Worm (Caenorhabditis elegans) whole organism, mixed stage, embryonic: ENCODE data around the gene F53A2.11.

ENCODE experiments used
- M03D4.4 ChIP-seq: sonication (generic microtip); optimal IDR thresholded peaks from 2 replicates; lab custom pipeline; 2017; ENCODE audit warnings: mild to moderate bottlenecking, missing genetic modification characterization, missing compliant biosample characterization
- blmp-1 ChIP-seq: fragments of 150-350 bp; optimal IDR thresholded peaks from 2 replicates; lab custom pipeline; 2014; ENCODE audit warnings: missing biosample characterization, missing genetic modification characterization
- ceh-39 ChIP-seq: fragments of 150-350 bp; optimal IDR thresholded peaks from 2 replicates; lab custom pipeline; 2014; ENCODE audit warnings: missing biosample characterization, missing genetic modification characterization
- ceh-43 ChIP-seq: fragments of 200-800 bp; sonication (Bioruptor generic); optimal IDR thresholded peaks from 2 replicates; lab custom pipeline; 2018; ENCODE audit warnings: mild to moderate bottlenecking, missing genetic modification characterization, moderate library complexity, missing compliant biosample characterization
- ceh-83 ChIP-seq: fragments of 200-800 bp; sonication (Bioruptor generic); optimal IDR thresholded peaks from 2 replicates; lab custom pipeline; 2018; ENCODE audit warnings: mild to moderate bottlenecking, missing genetic modification characterization, missing compliant biosample characterization
- ces-1 ChIP-seq: fragments of 150-350 bp; optimal IDR thresholded peaks from 2 replicates; lab custom pipeline; 2014; ENCODE audit warnings: missing biosample characterization, missing genetic modification reagents, missing genetic modification characterization
- cnd-1 ChIP-seq: fragments of 200-800 bp; sonication (Bioruptor generic); optimal IDR thresholded peaks from 2 replicates; lab custom pipeline; 2018; ENCODE audit warnings: mild to moderate bottlenecking, missing genetic modification characterization, missing compliant biosample characterization
- elt-1 ChIP-seq: sonication (generic microtip); optimal IDR thresholded peaks from 2 replicates; lab custom pipeline; 2017; ENCODE audit warnings: missing genetic modification characterization, mild to moderate bottlenecking, missing compliant biosample characterization, antibody characterized with exemption, moderate library complexity, borderline replicate concordance; ENCODE audit not compliant: insufficient read depth
- elt-3 ChIP-seq: fragments of 150-350 bp; optimal IDR thresholded peaks from 2 replicates; lab custom pipeline; 2014; ENCODE audit warnings: missing biosample characterization, missing genetic modification characterization
- flh-1 ChIP-seq: fragments of 200-800 bp; sonication (Bioruptor generic); optimal IDR thresholded peaks from 2 replicates; lab custom pipeline; 2018; ENCODE audit warnings: mild to moderate bottlenecking, missing genetic modification characterization, moderate library complexity, missing compliant biosample characterization
- ham-2 ChIP-seq: fragments of 200-800 bp; sonication (Bioruptor generic); optimal IDR thresholded peaks from 2 replicates; lab custom pipeline; 2018; ENCODE audit warnings: mild to moderate bottlenecking, missing genetic modification characterization, missing compliant biosample characterization
- lin-13 ChIP-seq: fragments of 150-350 bp; optimal IDR thresholded peaks from 2 replicates; lab custom pipeline; 2014; ENCODE audit warnings: missing biosample characterization, missing genetic modification characterization
- lsy-2 ChIP-seq: fragments of 150-350 bp; optimal IDR thresholded peaks from 2 replicates; lab custom pipeline; 2014; ENCODE audit warnings: missing biosample characterization, missing genetic modification characterization
- mab-5 ChIP-seq: fragments of 150-350 bp; optimal IDR thresholded peaks from 2 replicates; lab custom pipeline; 2014; ENCODE audit warnings: missing biosample characterization, missing genetic modification characterization
- mep-1 ChIP-seq: fragments of 150-350 bp; optimal IDR thresholded peaks from 2 replicates; lab custom pipeline; 2017; ENCODE audit warnings: missing biosample characterization, missing genetic modification reagents, missing genetic modification characterization, inconsistent platforms
- nhr-2 ChIP-seq: fragments of 150-350 bp; optimal IDR thresholded peaks from 2 replicates; lab custom pipeline; 2014; ENCODE audit warnings: missing biosample characterization, missing genetic modification characterization
- nhr-237 ChIP-seq: fragments of 150-350 bp; optimal IDR thresholded peaks from 2 replicates; lab custom pipeline; 2014; ENCODE audit warnings: missing biosample characterization, missing genetic modification characterization
- nhr-28 ChIP-seq: fragments of 150-350 bp; optimal IDR thresholded peaks from 2 replicates; lab custom pipeline; 2014; ENCODE audit warnings: missing biosample characterization, missing genetic modification characterization
- nhr-76 ChIP-seq: sonication (generic microtip); optimal IDR thresholded peaks from 2 replicates; lab custom pipeline; 2017; ENCODE audit warnings: missing biosample characterization, missing genetic modification characterization
- pha-4 ChIP-seq: fragments of 150-350 bp; optimal IDR thresholded peaks from 2 replicates; lab custom pipeline; 2018; ENCODE audit warnings: missing biosample characterization, missing genetic modification reagents, missing genetic modification characterization
- sptf-1 ChIP-seq: sonication (generic microtip); optimal IDR thresholded peaks from 2 replicates; lab custom pipeline; 2017; ENCODE audit warnings: mild to moderate bottlenecking, missing genetic modification characterization, moderate library complexity, missing compliant biosample characterization
- unc-120 ChIP-seq: sonication (generic microtip); optimal IDR thresholded peaks from 2 replicates; lab custom pipeline; 2017; ENCODE audit warnings: missing genetic modification characterization, missing compliant biosample characterization; ENCODE audit not compliant: poor library complexity, severe bottlenecking
- unc-62 ChIP-seq: fragments of 150-350 bp; optimal IDR thresholded peaks from 2 replicates; lab custom pipeline; 2014; ENCODE audit warnings: missing biosample characterization, missing genetic modification reagents, missing genetic modification characterization
- zip-8 ChIP-seq: fragments of 150-350 bp; optimal IDR thresholded peaks from 2 replicates; lab custom pipeline; 2014; ENCODE audit warnings: missing biosample characterization, missing genetic modification characterization
- ztf-11 ChIP-seq: fragments of 150-350 bp; optimal IDR thresholded peaks from 2 replicates; lab custom pipeline; 2014; ENCODE audit warnings: missing biosample characterization, missing genetic modification characterization

Gene F53A2.11

ce11 chrIII:13317383-13317911 lies 5.0 kb downstream of the F53A2.11 start:
- no peak for TF ChIP-seq ceh-43 (GFP tag; lab: Kevin White, UChicago)
- TF ChIP-seq lsy-2 (tag; lab: Kevin White, UChicago), result no peak
- no peak for TF ChIP-seq blmp-1 (tag; lab: Kevin White, UChicago)

DNA sequence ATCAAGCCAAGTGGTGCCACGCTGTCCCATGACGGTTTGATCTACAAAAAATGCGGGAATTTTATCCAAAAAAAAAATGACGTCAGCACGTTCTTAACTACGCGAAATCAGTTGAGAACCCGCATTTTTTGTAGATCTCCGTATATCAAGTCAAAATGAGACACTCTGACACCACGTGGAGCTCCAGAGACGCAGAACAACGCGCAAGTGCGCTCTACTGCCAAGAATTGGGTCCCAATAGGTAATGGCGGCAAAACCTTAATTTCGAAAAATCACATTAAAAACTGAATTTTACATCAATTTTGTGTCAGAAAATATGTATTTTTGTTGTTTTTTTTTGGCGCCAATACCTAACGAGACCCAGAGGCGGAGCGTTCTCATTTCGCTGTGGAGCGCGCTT lies 5.5 kb downstream of the F53A2.11 start:
- TF ChIP-seq mep-1 (tag; lab: Kevin White, UChicago), result peak; percentile 9
- TF ChIP-seq flh-1 (GFP tag; lab: Kevin White, UChicago), result no peak
- TF ChIP-seq, all 35 proteins: peak for 1

- TF ChIP-seq nhr-237 (tag; lab: Kevin White, UChicago), result no peak
- no peak for TF ChIP-seq ceh-43 (GFP tag; lab: Kevin White, UChicago)
- no peak for TF ChIP-seq ztf-11
- TF ChIP-seq elt-3 (tag; lab: Kevin White, UChicago), result no peak
- TF ChIP-seq elt-1 (tag; lab: Kevin White, UChicago), result no peak
- TF ChIP-seq nhr-2 (tag; lab: Kevin White, UChicago), result no peak
- no peak for TF ChIP-seq ces-1 (GFP tag; lab: Kevin White, UChicago)
- TF ChIP-seq sptf-1 (tag; lab: Kevin White, UChicago), result no peak
- no peak for TF ChIP-seq zip-8 (tag; lab: Kevin White, UChicago)
- TF ChIP-seq cnd-1 (tag; lab: Kevin White, UChicago), result no peak
- TF ChIP-seq, all 35 proteins: peak for 0
Measured at ce11 chrIII:13315071-13315470, 7.4 kb downstream of the F53A2.11 start, which contains the start of gene dph-7. Gene dph-7, plus strand, starts transcription at chrIII:13315123.

ce11 chrIII:13314636-13315035 lies 7.8 kb downstream of the F53A2.11 start:
- no peak for TF ChIP-seq nhr-76 (tag; lab: Kevin White, UChicago)
- TF ChIP-seq mab-5 (tag; lab: Kevin White, UChicago), result no peak
- no peak for TF ChIP-seq nhr-28 (tag; lab: Kevin White, UChicago)
- TF ChIP-seq mep-1 (tag; lab: Kevin White, UChicago), result no peak
- TF ChIP-seq lin-13 (tag; lab: Kevin White, UChicago), result no peak

DNA sequence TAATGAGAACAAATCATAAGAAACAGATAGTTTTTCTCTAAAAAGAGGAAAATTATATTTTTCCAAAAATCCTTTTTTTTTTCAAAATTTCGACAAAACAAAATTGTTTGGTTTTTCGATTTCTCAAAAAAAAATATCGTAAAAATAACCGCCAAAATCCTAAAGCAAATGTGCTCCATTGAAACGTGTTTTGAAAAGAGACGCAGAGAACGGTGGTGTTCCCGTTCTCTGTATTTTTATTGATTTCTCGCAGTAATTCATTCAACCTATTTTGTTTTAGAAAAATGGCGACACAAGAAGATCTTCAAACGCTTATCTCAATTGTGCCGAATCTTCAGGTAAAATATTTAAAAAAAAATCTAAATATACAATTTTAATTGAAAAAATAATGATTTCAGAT lies 8.7 kb downstream of the F53A2.11 start, which contains the start of gene Y43F4B.10:
Gene Y43F4B.10, plus strand, starts transcription at position 281 of the 400 bp plus-strand sequence.
- TF ChIP-seq lsy-2 (tag; lab: Kevin White, UChicago) (peak; percentile 25), blmp-1 (tag; lab: Kevin White, UChicago) (no peak), ces-1 (GFP tag; lab: Kevin White, UChicago) (peak; percentile 65), nhr-237 (tag; lab: Kevin White, UChicago) (peak; percentile 24), ceh-83 (GFP tag; lab: Kevin White, UChicago) (no peak), mep-1 (tag; lab: Kevin White, UChicago) (peak; percentile 28), ceh-39 (tag; lab: Kevin White, UChicago) (peak; percentile 79)

DNA sequence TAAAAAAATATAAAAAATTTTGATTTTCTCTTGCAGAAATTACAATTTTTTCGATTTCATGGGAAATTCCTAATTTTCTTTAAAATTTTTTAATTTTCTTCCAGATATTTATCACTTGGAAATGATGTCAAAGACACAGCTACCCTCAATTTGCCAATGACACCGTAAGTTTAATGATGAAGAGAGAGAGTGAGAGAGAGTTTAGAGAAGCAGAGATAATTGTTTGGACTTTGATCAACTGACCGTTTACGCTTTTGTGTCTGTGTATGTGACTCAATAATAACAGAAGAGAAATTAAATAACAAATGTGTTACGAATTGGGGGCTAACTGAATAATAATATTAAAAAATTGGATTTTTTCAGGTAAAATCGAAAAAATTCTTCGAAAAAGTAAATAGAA lies 11.9 kb downstream of the F53A2.11 start:
- TF ChIP-seq pha-4 (tag; lab: Kevin White, UChicago), result no peak
- TF ChIP-seq nhr-237 (tag; lab: Kevin White, UChicago), result peak; percentile 14

DNA sequence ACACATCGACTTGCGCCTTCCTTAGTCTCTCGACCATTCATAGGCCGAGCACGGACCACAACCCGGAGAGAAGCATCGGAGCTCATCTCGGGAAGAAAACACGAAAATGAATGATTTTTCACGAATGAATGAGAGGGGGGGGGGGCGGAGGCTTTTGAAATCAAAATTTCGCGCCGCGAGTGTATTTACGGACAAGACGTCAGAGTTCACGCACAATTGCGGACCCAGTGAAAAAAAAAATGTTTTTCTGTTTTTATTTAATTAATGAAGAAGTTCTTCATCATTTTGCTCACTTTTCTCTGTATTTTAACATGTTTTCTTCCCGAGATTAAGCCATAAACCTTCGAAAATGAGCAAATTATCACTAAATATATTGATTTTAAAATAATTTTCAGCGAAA lies 15.4 kb downstream of the F53A2.11 start, which contains the start of the genes klp-19 and slc-36.1:
Gene klp-19, minus strand, starts transcription at position 153 of the 400 bp plus-strand sequence.
Gene slc-36.1, plus strand, starts transcription at position 396 of the 400 bp plus-strand sequence.
- peak; percentile 86 for TF ChIP-seq ces-1 (GFP tag; lab: Kevin White, UChicago)
- TF ChIP-seq unc-62 (GFP tag; lab: Kevin White, UChicago), result no peak
- no peak for TF ChIP-seq elt-1 (tag; lab: Kevin White, UChicago)
- no peak for TF ChIP-seq unc-120 (tag; lab: Kevin White, UChicago)
- TF ChIP-seq nhr-2 (tag; lab: Kevin White, UChicago), result no peak
- TF ChIP-seq ham-2 (GFP tag; lab: Kevin White, UChicago), result no peak
- no peak for TF ChIP-seq flh-1 (GFP tag; lab: Kevin White, UChicago)
- TF ChIP-seq M03D4.4 (tag; lab: Kevin White, UChicago), result peak; percentile 17
- TF ChIP-seq sptf-1 (tag; lab: Kevin White, UChicago), result peak; percentile 38
